Fruit fly (Drosophila melanogaster): Measurements from ENCODE around the gene CG11722.

DNA sequence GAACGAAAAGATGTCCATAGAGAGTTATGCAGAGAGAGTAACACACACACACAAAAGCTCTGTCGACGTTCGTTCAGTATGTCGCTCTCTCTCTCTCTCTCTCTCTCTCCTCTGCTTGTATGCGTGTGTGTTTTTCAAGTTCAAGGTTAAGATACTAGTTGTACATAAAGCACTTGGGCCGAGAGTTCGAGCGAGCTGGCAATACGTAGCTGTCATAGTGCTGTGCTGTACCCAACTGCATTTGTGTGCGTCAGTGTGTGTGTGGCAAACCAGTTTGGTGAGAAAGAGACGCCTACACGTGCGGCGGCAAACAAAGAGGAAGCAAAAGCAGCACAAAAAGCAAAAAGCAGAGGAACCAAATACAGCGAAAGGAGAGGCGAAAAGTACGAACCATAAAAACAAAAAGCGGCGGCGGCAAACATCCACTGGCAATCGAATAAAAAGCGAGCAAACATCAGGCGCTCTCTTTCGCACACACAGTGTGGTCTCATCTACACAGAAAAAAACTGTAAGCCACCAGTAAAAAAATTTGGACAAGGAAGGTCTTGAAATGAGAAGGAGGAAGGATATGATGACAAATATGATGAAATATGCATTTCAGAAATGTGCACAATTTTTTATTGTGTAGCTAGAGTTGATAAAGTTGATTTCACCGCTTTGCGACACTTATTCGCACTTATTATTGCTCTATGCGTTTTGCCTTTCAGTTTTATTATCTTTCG lies 42.0 kb upstream of the CG11722 start:
- TF ChIP-seq maf-S (GFP tag; optimal IDR thresholded peaks at IDR 0.05), result peak; percentile 49
- TF ChIP-seq CG11093 (GFP tag; IDR thresholded peaks at IDR 0.05), result no peak; the same call in 2 of the 3 replicates
- TF ChIP-seq CTCF (GFP tag; optimal IDR thresholded peaks at IDR 0.05), result no peak
- TF ChIP-seq lola (GFP tag; optimal IDR thresholded peaks at IDR 0.05), result no peak
- no peak for TF ChIP-seq B-H2 (GFP tag; optimal IDR thresholded peaks at IDR 0.05)
- TF ChIP-seq seq (GFP tag; IDR thresholded peaks at IDR 0.05), result peak; percentile 76
- TF ChIP-seq CG10366 (GFP tag; IDR thresholded peaks at IDR 0.05), result peak; percentile 76
- peak; percentile 50 for TF ChIP-seq ERR (GFP tag; optimal IDR thresholded peaks at IDR 0.05)
- no peak for TF ChIP-seq CG4328 (GFP tag; optimal IDR thresholded peaks at IDR 0.05)

Measured in whole organism, embryonic.